Fruit fly (Drosophila melanogaster) S2 (cell line): ENCODE measurements around the gene CG15209.

Source experiments
- CG8478 ChIP-seq: fragments of >200 bp; optimal IDR thresholded peaks from 2 replicates; lab custom pipeline; 2018
- CTCF ChIP-seq, 2 experiments: fragments of >200 bp; optimal IDR thresholded peaks; 2 replicates each; lab custom pipeline; 2018

DNA sequence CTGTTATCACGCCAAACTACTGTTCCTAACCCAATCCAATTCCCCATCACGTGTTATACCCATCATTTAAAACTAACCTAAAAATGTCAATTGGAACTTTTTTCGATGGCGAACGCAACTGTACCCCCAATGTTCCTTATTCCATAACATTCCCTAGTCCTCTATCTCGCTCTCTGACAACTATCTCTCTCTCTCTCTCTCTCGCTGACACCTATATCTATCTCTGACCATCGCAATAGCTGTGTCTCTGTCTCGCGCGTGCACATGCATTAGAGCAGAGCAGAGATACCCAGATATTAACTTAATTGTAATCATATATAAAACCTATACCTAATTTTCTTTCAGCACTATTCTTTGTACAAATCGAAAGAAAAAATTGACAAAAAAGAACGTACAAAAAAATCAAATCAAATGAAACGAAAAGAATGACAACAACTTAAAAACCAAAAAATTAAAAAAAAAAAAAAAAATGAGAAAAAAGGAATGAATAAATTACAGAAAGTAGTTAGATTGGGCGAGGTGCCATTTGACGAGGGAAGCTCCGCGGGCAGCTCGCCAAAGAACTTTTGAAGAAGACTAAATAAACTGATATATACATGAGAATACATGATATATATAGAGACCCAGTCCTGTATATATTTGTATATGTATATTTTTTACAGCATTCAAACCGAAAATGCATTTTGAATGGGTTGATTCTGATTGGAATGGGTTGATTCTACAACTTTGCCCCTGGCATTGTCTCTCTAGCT is 23.8 kb downstream of the CG15209 start:
- peak in 1 of 2 experiments; percentile 14 for TF ChIP-seq CTCF (optimal IDR thresholded peaks at IDR 0.05; lab: Kevin White, UChicago)
- no peak for TF ChIP-seq CG8478 (lab: Kevin White, UChicago)
